Worm (Caenorhabditis elegans): ENCODE results near the gene acr-14.
A peak's percentile ranks its signal among the peaks of the same experiment; 100 is the strongest.

acr-14 gene

DNA sequence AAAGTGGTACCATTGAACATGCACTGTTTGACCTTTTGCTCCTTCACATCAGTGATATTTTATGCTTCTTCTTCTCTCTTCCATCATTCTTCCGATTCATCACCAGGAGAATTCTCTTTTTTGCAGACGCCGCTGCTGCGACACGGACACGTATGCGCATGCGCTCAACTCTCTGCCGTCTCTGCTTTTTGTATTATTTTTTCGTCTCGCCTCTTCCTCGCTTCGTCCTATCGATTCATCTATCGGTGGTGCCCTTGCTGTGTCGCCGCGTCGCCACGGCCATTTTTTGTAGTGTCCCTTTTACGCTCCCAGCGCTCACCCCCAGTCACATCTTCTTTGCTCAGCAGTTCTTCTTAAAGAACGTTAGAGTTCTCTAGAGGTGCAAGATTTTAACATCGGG is 50.9 kb downstream of the acr-14 start (continued):
- TF ChIP-seq pag-3 (tag; optimal IDR thresholded peaks at IDR 0.05; ENCODE audit: borderline replicate concordance, insufficient read depth) (no peak), nhr-19 (GFP tag; conservative IDR thresholded peaks at IDR 0.05) (peak; percentile 8), ceh-82 (tag; optimal IDR thresholded peaks at IDR 0.05) (peak; percentile 29 to 77 (median 63)), nhr-12 (tag; optimal IDR thresholded peaks at IDR 0.05) (no peak), fkh-8 (tag; optimal IDR thresholded peaks at IDR 0.05) (peak; percentile 61), mab-9 (GFP tag; IDR thresholded peaks at IDR 0.05) (no peak), ztf-11 (tag; optimal IDR thresholded peaks at IDR 0.05) (peak in 1 of 2 experiments; percentile 12), tbx-2 (tag; optimal IDR thresholded peaks at IDR 0.05) (no peak)

DNA sequence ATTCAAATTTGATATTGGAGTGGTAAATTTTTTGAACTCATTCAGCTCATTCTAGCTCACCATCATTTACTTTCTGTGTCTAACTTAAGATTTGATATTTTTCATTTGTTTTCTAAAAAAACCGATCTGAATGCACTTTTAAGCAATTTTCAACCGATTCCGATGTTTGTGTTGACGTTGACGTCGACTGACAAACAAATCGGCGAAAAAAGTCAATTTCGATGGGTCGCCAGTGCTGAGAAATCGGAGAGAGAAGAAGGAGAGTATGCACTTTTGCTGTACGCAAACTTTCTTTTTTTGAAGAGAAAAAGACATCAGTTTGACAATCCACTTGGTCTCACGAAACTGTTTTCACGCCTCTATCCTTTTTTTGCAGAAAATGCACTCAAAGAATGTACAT is 51.6 kb downstream of the acr-14 start:
- TF ChIP-seq blmp-1 (tag; optimal IDR thresholded peaks at IDR 0.05), result peak; percentile 73
- TF ChIP-seq lin-14 (GFP tag; optimal IDR thresholded peaks at IDR 0.05), result peak; percentile 8
- TF ChIP-seq efl-1 (optimal IDR thresholded peaks at IDR 0.05), result no peak
- peak in 1 of 2 experiments; percentile 86 for TF ChIP-seq efl-1 (GFP tag; optimal IDR thresholded peaks at IDR 0.05 in 1 of 2)
- no peak for TF ChIP-seq tlp-1 (tag; optimal IDR thresholded peaks at IDR 0.05)
